Worm (Caenorhabditis elegans) whole organism, L4 larva: ENCODE data around the gene Y49E10.27.

ENCODE experiments used
- F10B5.3 ChIP-seq: sonication (generic microtip); optimal IDR thresholded peaks from 2 replicates; lab custom pipeline; 2016; ENCODE audit warnings: mild to moderate bottlenecking, missing genetic modification characterization, missing compliant biosample characterization
- F26F4.8 ChIP-seq: fragments of 200-800 bp; sonication (Bioruptor generic); conservative IDR thresholded peaks from 2 replicates; pipeline ENCODE4 v1.3.6; 2022; ENCODE audit warnings: missing genetic modification characterization, missing compliant biosample characterization
- F49E8.2 ChIP-seq: sonication (generic microtip); optimal IDR thresholded peaks from 2 replicates; lab custom pipeline; 2016; ENCODE audit warnings: missing compliant biosample characterization, mild to moderate bottlenecking, missing genetic modification characterization, borderline replicate concordance
- R02D3.7 ChIP-seq: fragments of 150-350 bp; sonication (generic microtip); optimal IDR thresholded peaks from 3 replicates; lab custom pipeline; 2014; ENCODE audit warnings: missing biosample characterization, missing genetic modification characterization
- T26A8.4 ChIP-seq: fragments of 200-800 bp; sonication (Bioruptor generic); IDR thresholded peaks from 2 replicates; pipeline ENCODE4 v1.3.6; 2022; ENCODE audit warnings: missing genetic modification characterization, missing compliant biosample characterization
- Y105C5A.15 ChIP-seq: fragments of 200-800 bp; sonication (Bioruptor generic); IDR thresholded peaks from 2 replicates; pipeline ENCODE4 v1.3.6; 2022; ENCODE audit warnings: missing genetic modification characterization, missing compliant biosample characterization
- Y48G9A.11 ChIP-seq: fragments of 200-800 bp; sonication (Bioruptor generic); IDR thresholded peaks from 2 replicates; pipeline ENCODE4 v1.3.6; 2022; ENCODE audit warnings: missing genetic modification reagents, missing genetic modification characterization, missing compliant biosample characterization
- Y5F2A.4 ChIP-seq: fragments of 200-800 bp; sonication (Bioruptor generic); optimal IDR thresholded peaks from 2 replicates; lab custom pipeline; 2018; ENCODE audit warnings: mild to moderate bottlenecking, missing genetic modification characterization, missing compliant biosample characterization
- Y75B8A.6 ChIP-seq: fragments of 200-800 bp; sonication (Bioruptor generic); IDR thresholded peaks from 2 replicates; pipeline ENCODE4 v1.3.6; 2022; ENCODE audit warnings: missing genetic modification reagents, missing genetic modification characterization, missing compliant biosample characterization
- aha-1 ChIP-seq: fragments of 150-350 bp; peaks from one replicate; lab custom pipeline; 2014; ENCODE audit warnings: missing biosample characterization, missing genetic modification characterization
- arid-1 ChIP-seq: fragments of 200-800 bp; sonication (Bioruptor generic); conservative IDR thresholded peaks from 2 replicates; pipeline ENCODE4 v1.3.6; 2022; ENCODE audit warnings: missing genetic modification reagents, missing genetic modification characterization, missing compliant biosample characterization
- ceh-32 ChIP-seq: sonication (generic microtip); optimal IDR thresholded peaks from 2 replicates; lab custom pipeline; 2016; ENCODE audit warnings: mild to moderate bottlenecking, missing genetic modification characterization, missing compliant biosample characterization; ENCODE audit not compliant: poor library complexity
- ceh-44 ChIP-seq: fragments of 200-800 bp; sonication (Bioruptor generic); IDR thresholded peaks from 2 replicates; pipeline ENCODE4 v1.3.6; 2022; ENCODE audit warnings: missing genetic modification reagents, missing genetic modification characterization, missing compliant biosample characterization
- ceh-62 ChIP-seq: sonication (generic microtip); optimal IDR thresholded peaks from 2 replicates; lab custom pipeline; 2017; ENCODE audit warnings: missing biosample characterization, missing genetic modification characterization
- ceh-82 ChIP-seq: sonication (generic microtip); optimal IDR thresholded peaks from 2 replicates; lab custom pipeline; 2017; ENCODE audit warnings: missing biosample characterization, missing genetic modification characterization
- cey-2 ChIP-seq: sonication (generic microtip); optimal IDR thresholded peaks from 3 replicates; lab custom pipeline; 2017; ENCODE audit warnings: missing genetic modification characterization, mild to moderate bottlenecking, missing compliant biosample characterization, antibody characterized with exemption, borderline replicate concordance; ENCODE audit not compliant: insufficient read depth
- dmd-6 ChIP-seq: fragments of 200-800 bp; sonication (Bioruptor generic); IDR thresholded peaks from 2 replicates; pipeline ENCODE4 v1.3.6; 2022; ENCODE audit warnings: missing genetic modification reagents, missing genetic modification characterization, missing compliant biosample characterization
- dmd-8 ChIP-seq: fragments of 200-800 bp; sonication (Bioruptor generic); IDR thresholded peaks from 2 replicates; pipeline ENCODE4 v1.3.6; 2022; ENCODE audit warnings: missing genetic modification characterization, missing compliant biosample characterization
- dmd-9 ChIP-seq: fragments of 200-800 bp; sonication (Bioruptor generic); IDR thresholded peaks from 2 replicates; pipeline ENCODE4 v1.3.6; 2022; ENCODE audit warnings: missing genetic modification reagents, missing genetic modification characterization, missing compliant biosample characterization
- dpl-1 ChIP-seq: fragments of 150-350 bp; optimal IDR thresholded peaks from 2 replicates; lab custom pipeline; 2014; ENCODE audit warnings: missing biosample characterization, missing genetic modification reagents, missing genetic modification characterization
- duxl-1 ChIP-seq: sonication (generic microtip); optimal IDR thresholded peaks from 2 replicates; lab custom pipeline; 2016; ENCODE audit warnings: mild to moderate bottlenecking, missing genetic modification characterization, moderate library complexity, missing compliant biosample characterization; ENCODE audit not compliant: poor library complexity
- dve-1 ChIP-seq: sonication (generic microtip); optimal IDR thresholded peaks from 2 replicates; lab custom pipeline; 2017; ENCODE audit warnings: antibody characterized with exemption, mild to moderate bottlenecking, missing genetic modification characterization, missing compliant biosample characterization; ENCODE audit not compliant: insufficient read depth
- fos-1 ChIP-seq: fragments of 150-350 bp; optimal IDR thresholded peaks from 2 replicates; lab custom pipeline; 2014; ENCODE audit warnings: missing biosample characterization, missing genetic modification characterization
- gei-8 ChIP-seq: fragments of 200-800 bp; sonication (Bioruptor generic); optimal IDR thresholded peaks from 2 replicates; lab custom pipeline; 2018; ENCODE audit warnings: mild to moderate bottlenecking, missing genetic modification characterization, missing compliant biosample characterization
- hif-1 ChIP-seq, 2 experiments: sonication (generic microtip); optimal IDR thresholded peaks; 2 replicates each; lab custom pipeline; 2016 to 2017; ENCODE audit warnings: missing compliant biosample characterization in 2 of 2, missing genetic modification characterization in 2 of 2, missing genetic modification reagents in 2 of 2, missing genotype in 2 of 2, mild to moderate bottlenecking in 1 of 2
- hlh-30 ChIP-seq: sonication (generic microtip); optimal IDR thresholded peaks from 2 replicates; lab custom pipeline; 2017; ENCODE audit warnings: antibody characterized with exemption, mild to moderate bottlenecking, missing genetic modification characterization, missing compliant biosample characterization; ENCODE audit not compliant: insufficient read depth
- jun-1 ChIP-seq: fragments of 150-350 bp; optimal IDR thresholded peaks from 2 replicates; lab custom pipeline; 2014; ENCODE audit warnings: missing biosample characterization, missing genetic modification reagents, missing genetic modification characterization
- lim-7 ChIP-seq: fragments of 200-800 bp; sonication (Bioruptor generic); IDR thresholded peaks from 2 replicates; pipeline ENCODE4 v1.3.6; 2022; ENCODE audit warnings: missing genetic modification characterization, missing compliant biosample characterization
- lin-15B ChIP-seq: fragments of 150-350 bp; sonication (generic microtip); optimal IDR thresholded peaks from 3 replicates; lab custom pipeline; 2014; ENCODE audit warnings: missing biosample characterization, missing genetic modification characterization
- lin-38 ChIP-seq: fragments of 200-800 bp; sonication (Bioruptor generic); IDR thresholded peaks from 2 replicates; pipeline ENCODE4 v1.3.6; 2022; ENCODE audit warnings: missing genetic modification reagents, missing genetic modification characterization, missing compliant biosample characterization
- lsy-2 ChIP-seq, 2 experiments: fragments of 150-350 bp in 1 of 2; sonication (generic microtip) in 1 of 2; optimal IDR thresholded peaks; 2 replicates each; lab custom pipeline; 2014 to 2017; ENCODE audit warnings: missing biosample characterization in 2 of 2, missing genetic modification characterization in 2 of 2
- mdl-1 ChIP-seq, 2 experiments: fragments of 150-350 bp in 1 of 2; sonication (generic microtip) in 1 of 2; optimal IDR thresholded peaks; 2 replicates each; lab custom pipeline; 2014 to 2017; ENCODE audit warnings: missing biosample characterization in 2 of 2, missing genetic modification characterization in 2 of 2
- mdt-29 ChIP-seq: fragments of 200-800 bp; sonication (Bioruptor generic); IDR thresholded peaks from 2 replicates; pipeline ENCODE4 v1.3.6; 2022; ENCODE audit warnings: missing genetic modification reagents, missing genetic modification characterization, missing compliant biosample characterization
- mep-1 ChIP-seq: fragments of 150-350 bp; sonication (generic microtip); optimal IDR thresholded peaks from 3 replicates; lab custom pipeline; 2014; ENCODE audit warnings: missing biosample characterization, missing genetic modification characterization
- mes-2 ChIP-seq: sonication (generic microtip); optimal IDR thresholded peaks from 2 replicates; lab custom pipeline; 2016; ENCODE audit warnings: missing genotype, mild to moderate bottlenecking, missing genetic modification characterization, missing compliant biosample characterization; ENCODE audit not compliant: poor library complexity, severe bottlenecking
- mxl-3 ChIP-seq: fragments of 200-800 bp; sonication (Bioruptor generic); optimal IDR thresholded peaks from 2 replicates; lab custom pipeline; 2018; ENCODE audit warnings: mild to moderate bottlenecking, missing genetic modification characterization, missing compliant biosample characterization
- nhr-10 ChIP-seq: fragments of 150-350 bp; optimal IDR thresholded peaks from 2 replicates; lab custom pipeline; 2014; ENCODE audit warnings: missing biosample characterization, missing genetic modification characterization
- nhr-102 ChIP-seq: sonication (generic microtip); optimal IDR thresholded peaks from 2 replicates; lab custom pipeline; 2016; ENCODE audit warnings: mild to moderate bottlenecking, missing genetic modification characterization, moderate library complexity, missing compliant biosample characterization
- nhr-11 ChIP-seq: fragments of 150-350 bp; optimal IDR thresholded peaks from 2 replicates; lab custom pipeline; 2014; ENCODE audit warnings: missing biosample characterization, missing genetic modification characterization
- nhr-237 ChIP-seq: sonication (generic microtip); optimal IDR thresholded peaks from 2 replicates; lab custom pipeline; 2017; ENCODE audit warnings: missing biosample characterization, missing genetic modification characterization
- nhr-25 ChIP-seq: sonication (generic microtip); optimal IDR thresholded peaks from 2 replicates; lab custom pipeline; 2017; ENCODE audit warnings: missing genetic modification characterization, mild to moderate bottlenecking, missing compliant biosample characterization, antibody characterized with exemption, moderate library complexity, borderline replicate concordance; ENCODE audit not compliant: insufficient read depth
- nhr-41 ChIP-seq: fragments of 200-800 bp; sonication (Bioruptor generic); IDR thresholded peaks from 2 replicates; pipeline ENCODE4 v1.3.6; 2022; ENCODE audit warnings: missing genetic modification reagents, missing genetic modification characterization, missing compliant biosample characterization
- pha-4 ChIP-seq, 2 experiments: fragments of 150-350 bp in 1 of 2; fragments of 200-800 bp in 1 of 2; sonication (Bioruptor generic) in 1 of 2; IDR thresholded peaks in 1 of 2; optimal IDR thresholded peaks in 1 of 2; 2 replicates each; pipeline versions ENCODE4 v1.3.6 to Lab custom; 2014 to 2022; ENCODE audit warnings: missing genetic modification characterization in 2 of 2, missing genetic modification reagents in 2 of 2, missing biosample characterization in 1 of 2, missing compliant biosample characterization in 1 of 2
- sdz-12 ChIP-seq: fragments of 200-800 bp; sonication (Bioruptor generic); optimal IDR thresholded peaks from 2 replicates; lab custom pipeline; 2018; ENCODE audit warnings: mild to moderate bottlenecking, missing genetic modification characterization, missing compliant biosample characterization
- set-16 ChIP-seq: fragments of 200-800 bp; sonication (Bioruptor generic); IDR thresholded peaks from 2 replicates; pipeline ENCODE4 v1.3.6; 2022; ENCODE audit warnings: missing genetic modification reagents, missing genetic modification characterization, missing compliant biosample characterization
- spr-1 ChIP-seq: sonication (generic microtip); optimal IDR thresholded peaks from 2 replicates; lab custom pipeline; 2016; ENCODE audit warnings: mild to moderate bottlenecking, missing genetic modification characterization, missing compliant biosample characterization
- tag-97 ChIP-seq: fragments of 200-800 bp; sonication (Bioruptor generic); IDR thresholded peaks from 2 replicates; pipeline ENCODE4 v1.3.6; 2022; ENCODE audit warnings: missing genetic modification characterization, missing compliant biosample characterization
- unc-39 ChIP-seq: sonication (generic microtip); optimal IDR thresholded peaks from 2 replicates; lab custom pipeline; 2017; ENCODE audit warnings: missing biosample characterization, missing genetic modification characterization
- vab-7 ChIP-seq: fragments of 200-800 bp; sonication (Bioruptor generic); IDR thresholded peaks from 2 replicates; pipeline ENCODE4 v1.3.6; 2022; ENCODE audit warnings: missing genetic modification reagents, missing genetic modification characterization, missing compliant biosample characterization
- zfp-2 ChIP-seq: sonication (generic microtip); optimal IDR thresholded peaks from 2 replicates; lab custom pipeline; 2016; ENCODE audit warnings: mild to moderate bottlenecking, missing genetic modification characterization, missing compliant biosample characterization

Gene Y49E10.27

ce11 chrIII:12472497-12472896 lies 38.3 kb downstream of the Y49E10.27 start, which contains the start of gene cccp-1 (continued):
- TF ChIP-seq fos-1: no peak
- peak in 1 of 2 experiments; percentile 43 for TF ChIP-seq lsy-2 (tag; optimal IDR thresholded peaks at IDR 0.05; lab: Kevin White, UChicago)
- TF ChIP-seq dve-1: peak; percentile 9
- TF ChIP-seq Y75B8A.6 (GFP tag; lab: Robert Waterston, UW): no peak
- no peak for TF ChIP-seq nhr-25
- peak in 1 of 2 experiments; percentile 45 for TF ChIP-seq mdl-1 (tag; optimal IDR thresholded peaks at IDR 0.05; lab: Kevin White, UChicago)
- TF ChIP-seq nhr-102 (tag; lab: Kevin White, UChicago): no peak
- peak; percentile 55 for TF ChIP-seq hlh-30 (tag; lab: Kevin White, UChicago)
- TF ChIP-seq ceh-44 (GFP tag; lab: Robert Waterston, UW): no peak
- no peak for TF ChIP-seq jun-1 (tag; lab: Kevin White, UChicago)
- TF ChIP-seq ceh-32: no peak
- TF ChIP-seq spr-1: no peak
- TF ChIP-seq cey-2: no peak
- no peak for TF ChIP-seq pha-4 (GFP tag; IDR thresholded peaks at IDR 0.05; lab: Robert Waterston, UW)
- no peak for TF ChIP-seq pha-4 (tag; optimal IDR thresholded peaks at IDR 0.05; lab: Kevin White, UChicago)
- no peak for TF ChIP-seq dmd-8 (GFP tag; lab: Robert Waterston, UW)
- TF ChIP-seq mep-1 (tag; lab: Kevin White, UChicago): peak; percentile 44
- TF ChIP-seq nhr-237 (tag; lab: Kevin White, UChicago): no peak
- TF ChIP-seq aha-1 (tag; lab: Kevin White, UChicago): peak; percentile 89
- TF ChIP-seq dmd-6 (GFP tag; lab: Robert Waterston, UW): no peak
- TF ChIP-seq lin-15B (tag; lab: Kevin White, UChicago): no peak
- TF ChIP-seq gei-8 (GFP tag; lab: Kevin White, UChicago): no peak
- no peak for TF ChIP-seq Y48G9A.11 (GFP tag; lab: Robert Waterston, UW)
- TF ChIP-seq sdz-12 (GFP tag; lab: Kevin White, UChicago): no peak
- no peak for TF ChIP-seq nhr-41 (GFP tag; lab: Robert Waterston, UW)
- no peak for TF ChIP-seq dpl-1 (GFP tag; lab: Kevin White, UChicago)
- no peak for TF ChIP-seq mes-2 (tag; lab: Kevin White, UChicago)
- TF ChIP-seq duxl-1 (tag; lab: Kevin White, UChicago): no peak
- TF ChIP-seq mxl-3 (GFP tag; lab: Kevin White, UChicago): no peak
- no peak for TF ChIP-seq mdt-29 (GFP tag; lab: Robert Waterston, UW)
- TF ChIP-seq ceh-82 (tag; lab: Kevin White, UChicago): no peak
- no peak for TF ChIP-seq Y105C5A.15
- TF ChIP-seq Y5F2A.4 (GFP tag; lab: Kevin White, UChicago): no peak
- no peak for TF ChIP-seq R02D3.7
- TF ChIP-seq nhr-11: peak; percentile 23
- TF ChIP-seq tag-97: no peak
- no peak for TF ChIP-seq zfp-2 (tag; lab: Kevin White, UChicago)
- TF ChIP-seq vab-7 (GFP tag; lab: Robert Waterston, UW): no peak
- TF ChIP-seq unc-39 (tag; lab: Kevin White, UChicago): no peak
- no peak for TF ChIP-seq F26F4.8 (GFP tag; lab: Robert Waterston, UW)
- TF ChIP-seq set-16: no peak
- no peak for TF ChIP-seq F10B5.3 (tag; lab: Kevin White, UChicago)
- 0 out of 2 replicates have a peak, but pooled peaks have one; percentile 21 for TF ChIP-seq arid-1 (GFP tag; lab: Robert Waterston, UW)
- TF ChIP-seq lin-38 (GFP tag; lab: Robert Waterston, UW): peak; percentile 17; the same call in 1 of the 2 replicates
- TF ChIP-seq F49E8.2: no peak
- TF ChIP-seq nhr-10 (tag; lab: Kevin White, UChicago): no peak
- TF ChIP-seq T26A8.4 (GFP tag; lab: Robert Waterston, UW): no peak
- no peak for TF ChIP-seq hif-1 (tag; optimal IDR thresholded peaks at IDR 0.05; lab: Kevin White, UChicago)
- TF ChIP-seq lim-7: no peak
- no peak for TF ChIP-seq dmd-9 (GFP tag; lab: Robert Waterston, UW)
- TF ChIP-seq ceh-62 (tag; lab: Kevin White, UChicago): no peak
